Worm (Caenorhabditis elegans) whole organism, late embryonic: ENCODE data around the gene rgs-2.

Experiments used
- K02D7.2 ChIP-seq: sonication (generic microtip); optimal IDR thresholded peaks from 2 replicates; lab custom pipeline; 2017; ENCODE audit warnings: mild to moderate bottlenecking, missing genetic modification characterization, missing compliant biosample characterization
- ahr-1 ChIP-seq: sonication (generic microtip); optimal IDR thresholded peaks from 2 replicates; lab custom pipeline; 2016; ENCODE audit warnings: missing genetic modification characterization, missing compliant biosample characterization
- ama-1 ChIP-seq: fragments of 150-350 bp; optimal IDR thresholded peaks from 2 replicates; lab custom pipeline; 2014
- ceh-18 ChIP-seq: sonication (generic microtip); optimal IDR thresholded peaks from 2 replicates; lab custom pipeline; 2016; ENCODE audit warnings: missing genetic modification characterization, missing compliant biosample characterization
- ceh-19 ChIP-seq: fragments of 200-800 bp; sonication (Bioruptor generic); optimal IDR thresholded peaks from 2 replicates; lab custom pipeline; 2018; ENCODE audit warnings: mild to moderate bottlenecking, missing genetic modification characterization, missing compliant biosample characterization
- ceh-2 ChIP-seq: sonication (generic microtip); optimal IDR thresholded peaks from 2 replicates; lab custom pipeline; 2016; ENCODE audit warnings: missing genotype, missing genetic modification characterization, missing compliant biosample characterization
- ceh-22 ChIP-seq: sonication (generic microtip); optimal IDR thresholded peaks from 2 replicates; lab custom pipeline; 2017; ENCODE audit warnings: missing biosample characterization, missing genetic modification characterization
- ceh-24 ChIP-seq: sonication (generic microtip); optimal IDR thresholded peaks from 2 replicates; lab custom pipeline; 2016; ENCODE audit warnings: mild to moderate bottlenecking, missing genetic modification characterization, missing compliant biosample characterization
- ceh-31 ChIP-seq: sonication (generic microtip); optimal IDR thresholded peaks from 2 replicates; lab custom pipeline; 2016; ENCODE audit warnings: missing genetic modification characterization, missing compliant biosample characterization
- ceh-34 ChIP-seq: sonication (generic microtip); optimal IDR thresholded peaks from 2 replicates; lab custom pipeline; 2016; ENCODE audit warnings: mild to moderate bottlenecking, missing genetic modification characterization, missing compliant biosample characterization
- ceh-45 ChIP-seq: fragments of 200-800 bp; sonication (Bioruptor generic); IDR thresholded peaks from 2 replicates; pipeline ENCODE4 v1.3.6; 2022; ENCODE audit warnings: missing genetic modification reagents, missing genetic modification characterization, missing compliant biosample characterization
- ceh-6 ChIP-seq: fragments of 200-800 bp; sonication (Bioruptor generic); optimal IDR thresholded peaks from 2 replicates; lab custom pipeline; 2018; ENCODE audit warnings: mild to moderate bottlenecking, missing genetic modification characterization, missing compliant biosample characterization
- che-1 ChIP-seq: sonication (generic microtip); optimal IDR thresholded peaks from 2 replicates; lab custom pipeline; 2016; ENCODE audit warnings: mild to moderate bottlenecking, missing genetic modification characterization, missing compliant biosample characterization
- elt-2 ChIP-seq: sonication (generic microtip); optimal IDR thresholded peaks from 2 replicates; lab custom pipeline; 2016; ENCODE audit warnings: missing genetic modification reagents, missing genetic modification characterization, missing compliant biosample characterization
- elt-4 ChIP-seq: sonication (generic microtip); optimal IDR thresholded peaks from 2 replicates; lab custom pipeline; 2016; ENCODE audit warnings: missing genetic modification characterization, missing compliant biosample characterization
- ets-4 ChIP-seq: sonication (generic microtip); optimal IDR thresholded peaks from 2 replicates; lab custom pipeline; 2016; ENCODE audit warnings: missing genetic modification characterization, missing compliant biosample characterization
- fax-1 ChIP-seq: sonication (generic microtip); optimal IDR thresholded peaks from 2 replicates; lab custom pipeline; 2016; ENCODE audit warnings: missing genotype, missing genetic modification characterization, missing compliant biosample characterization
- fkh-10 ChIP-seq: fragments of 150-350 bp; optimal IDR thresholded peaks from 2 replicates; lab custom pipeline; 2014; ENCODE audit warnings: missing biosample characterization, missing genetic modification reagents, missing genetic modification characterization
- fkh-6 ChIP-seq: sonication (generic microtip); optimal IDR thresholded peaks from 2 replicates; lab custom pipeline; 2016; ENCODE audit warnings: missing genetic modification characterization, missing compliant biosample characterization
- gmeb-2 ChIP-seq: sonication (generic microtip); optimal IDR thresholded peaks from 2 replicates; lab custom pipeline; 2016; ENCODE audit warnings: missing genetic modification characterization, inconsistent platforms, missing compliant biosample characterization
- hlh-13 ChIP-seq: fragments of 200-800 bp; sonication (Bioruptor generic); optimal IDR thresholded peaks from 2 replicates; lab custom pipeline; 2018; ENCODE audit warnings: mild to moderate bottlenecking, missing genetic modification characterization, missing compliant biosample characterization
- hlh-15 ChIP-seq: sonication (generic microtip); optimal IDR thresholded peaks from 2 replicates; lab custom pipeline; 2016; ENCODE audit warnings: missing genetic modification characterization, missing compliant biosample characterization
- hlh-30 ChIP-seq: sonication (generic microtip); optimal IDR thresholded peaks from 2 replicates; lab custom pipeline; 2017; ENCODE audit warnings: antibody characterized with exemption, missing genetic modification characterization, missing compliant biosample characterization; ENCODE audit not compliant: insufficient read depth
- hlh-6 ChIP-seq: sonication (generic microtip); optimal IDR thresholded peaks from 2 replicates; lab custom pipeline; 2016; ENCODE audit warnings: missing genotype, missing genetic modification characterization, missing compliant biosample characterization
- madf-2 ChIP-seq: sonication (generic microtip); optimal IDR thresholded peaks from 2 replicates; lab custom pipeline; 2017; ENCODE audit warnings: missing genetic modification characterization, missing compliant biosample characterization
- mec-3 ChIP-seq: sonication (generic microtip); optimal IDR thresholded peaks from 2 replicates; lab custom pipeline; 2016; ENCODE audit warnings: borderline replicate concordance, missing genetic modification characterization, missing compliant biosample characterization
- nhr-232 ChIP-seq: sonication (generic microtip); optimal IDR thresholded peaks from 2 replicates; lab custom pipeline; 2016; ENCODE audit warnings: missing genetic modification characterization, missing compliant biosample characterization
- npax-4 ChIP-seq: sonication (generic microtip); optimal IDR thresholded peaks from 2 replicates; lab custom pipeline; 2016; ENCODE audit warnings: missing genetic modification characterization, missing compliant biosample characterization
- pag-3 ChIP-seq: sonication (generic microtip); optimal IDR thresholded peaks from 2 replicates; lab custom pipeline; 2016; ENCODE audit warnings: missing compliant biosample characterization, missing genetic modification characterization, borderline replicate concordance
- pat-9 ChIP-seq: fragments of 200-800 bp; sonication (Bioruptor generic); optimal IDR thresholded peaks from 2 replicates; lab custom pipeline; 2018; ENCODE audit warnings: mild to moderate bottlenecking, missing genetic modification characterization, moderate library complexity, missing compliant biosample characterization
- pha-2 ChIP-seq: sonication (generic microtip); optimal IDR thresholded peaks from 2 replicates; lab custom pipeline; 2017; ENCODE audit warnings: mild to moderate bottlenecking, missing genetic modification characterization, missing compliant biosample characterization
- pqm-1 ChIP-seq: sonication (generic microtip); optimal IDR thresholded peaks from 2 replicates; lab custom pipeline; 2016; ENCODE audit warnings: missing genetic modification characterization, missing compliant biosample characterization
- ref-2 ChIP-seq: sonication (generic microtip); optimal IDR thresholded peaks from 2 replicates; lab custom pipeline; 2016; ENCODE audit warnings: missing genetic modification characterization, missing compliant biosample characterization
- rnt-1 ChIP-seq: sonication (generic microtip); optimal IDR thresholded peaks from 2 replicates; lab custom pipeline; 2016; ENCODE audit warnings: missing genetic modification characterization, missing compliant biosample characterization
- sdc-2 ChIP-seq: sonication (generic microtip); optimal IDR thresholded peaks from 2 replicates; lab custom pipeline; 2016; ENCODE audit warnings: missing genotype, missing genetic modification characterization, missing compliant biosample characterization
- sox-2 ChIP-seq: fragments of 200-800 bp; sonication (Bioruptor generic); IDR thresholded peaks from 2 replicates; pipeline ENCODE4 v1.3.6; 2022; ENCODE audit warnings: missing genetic modification reagents, missing genetic modification characterization, missing compliant biosample characterization
- syd-9 ChIP-seq: sonication (generic microtip); optimal IDR thresholded peaks from 2 replicates; lab custom pipeline; 2016; ENCODE audit warnings: mild to moderate bottlenecking, missing genetic modification characterization, moderate library complexity, missing compliant biosample characterization
- tbx-2 ChIP-seq: sonication (generic microtip); optimal IDR thresholded peaks from 2 replicates; lab custom pipeline; 2016; ENCODE audit warnings: missing genetic modification characterization, missing compliant biosample characterization
- tbx-7 ChIP-seq: sonication (generic microtip); optimal IDR thresholded peaks from 2 replicates; lab custom pipeline; 2016; ENCODE audit warnings: missing genotype, missing genetic modification characterization, missing compliant biosample characterization
- unc-3 ChIP-seq, 2 experiments: fragments of 200-800 bp in 1 of 2; sonication (Bioruptor generic) in 1 of 2; sonication (generic microtip) in 1 of 2; conservative IDR thresholded peaks in 1 of 2; optimal IDR thresholded peaks in 1 of 2; 2 replicates each; pipeline versions ENCODE4 v1.3.6 to Lab custom; 2016 to 2022; ENCODE audit warnings: missing compliant biosample characterization in 2 of 2, missing genetic modification characterization in 2 of 2, missing genetic modification reagents in 1 of 2
- unc-42 ChIP-seq: sonication (generic microtip); optimal IDR thresholded peaks from 2 replicates; lab custom pipeline; 2016; ENCODE audit warnings: missing genotype, missing genetic modification characterization, missing compliant biosample characterization
- unc-55 ChIP-seq: sonication (generic microtip); optimal IDR thresholded peaks from 2 replicates; lab custom pipeline; 2017; ENCODE audit warnings: missing biosample characterization, missing genetic modification reagents, missing genetic modification characterization
- zip-5 ChIP-seq: sonication (generic microtip); optimal IDR thresholded peaks from 2 replicates; lab custom pipeline; 2016; ENCODE audit warnings: missing genetic modification characterization, missing compliant biosample characterization
- ztf-16 ChIP-seq: sonication (generic microtip); optimal IDR thresholded peaks from 2 replicates; lab custom pipeline; 2017; ENCODE audit warnings: missing genetic modification characterization, missing compliant biosample characterization

Gene rgs-2

ce11 chrX:12755021-12755420 lies 42.6 kb downstream of the rgs-2 start:
- TF ChIP-seq syd-9 (no peak), gmeb-2 (tag; lab: Kevin White, UChicago) (no peak), mec-3 (tag; lab: Kevin White, UChicago) (no peak), ztf-16 (tag; lab: Kevin White, UChicago) (no peak), fkh-10 (no peak), pat-9 (no peak), hlh-13 (no peak), elt-4 (tag; lab: Kevin White, UChicago) (no peak), ceh-24 (tag; lab: Kevin White, UChicago) (no peak), ets-4 (tag; lab: Kevin White, UChicago) (no peak), ceh-18 (no peak), ref-2 (tag; lab: Kevin White, UChicago) (no peak)

- no peak for TF ChIP-seq che-1
- TF ChIP-seq hlh-6 (tag; lab: Kevin White, UChicago), result no peak
- no peak for TF ChIP-seq K02D7.2 (tag; lab: Kevin White, UChicago)
- TF ChIP-seq pqm-1 (tag; lab: Kevin White, UChicago), result no peak
- no peak for TF ChIP-seq ahr-1
- TF ChIP-seq ama-1 (lab: Kevin White, UChicago), result no peak
- TF ChIP-seq tbx-7 (tag; lab: Kevin White, UChicago), result no peak
These were observed 46.6 kb downstream of the rgs-2 start for ce11 chrX:12759010-12759409.

- TF ChIP-seq ama-1 (lab: Kevin White, UChicago) (no peak), elt-2 (tag; lab: Kevin White, UChicago) (peak; percentile 40)
These were observed 47.2 kb downstream of the rgs-2 start for ce11 chrX:12759642-12760041.

- TF ChIP-seq hlh-30 (tag; lab: Kevin White, UChicago) (no peak), rnt-1 (no peak), unc-42 (tag; lab: Kevin White, UChicago) (no peak), unc-3 (GFP tag; conservative IDR thresholded peaks at IDR 0.05; lab: Robert Waterston, UW) (no peak), unc-3 (tag; optimal IDR thresholded peaks at IDR 0.05; lab: Kevin White, UChicago) (no peak), elt-4 (tag; lab: Kevin White, UChicago) (no peak), ceh-45 (GFP tag; lab: Robert Waterston, UW) (no peak), sox-2 (GFP tag; lab: Robert Waterston, UW) (no peak), ceh-2 (tag; lab: Kevin White, UChicago) (no peak), fkh-10 (no peak), madf-2 (tag; lab: Kevin White, UChicago) (no peak), ceh-6 (no peak)
These were observed 48.9 kb downstream of the rgs-2 start for ce11 chrX:12761295-12761775.

- no peak for TF ChIP-seq fax-1 (tag; lab: Kevin White, UChicago)
- TF ChIP-seq ahr-1, result no peak
- TF ChIP-seq zip-5 (tag; lab: Kevin White, UChicago), result no peak
These were observed 49.3 kb downstream of the rgs-2 start, which contains the start of gene cept-1 for ce11 chrX:12761778-12762177. Gene cept-1 (plus strand): TSS chrX:12762078.

- no peak for TF ChIP-seq pat-9
- TF ChIP-seq tbx-2 (tag; lab: Kevin White, UChicago), result no peak
- no peak for TF ChIP-seq nhr-232 (tag; lab: Kevin White, UChicago)
- TF ChIP-seq ceh-2 (tag; lab: Kevin White, UChicago), result no peak
- no peak for TF ChIP-seq K02D7.2 (tag; lab: Kevin White, UChicago)
- no peak for TF ChIP-seq fax-1 (tag; lab: Kevin White, UChicago)
- no peak for TF ChIP-seq hlh-15 (tag; lab: Kevin White, UChicago)
- no peak for TF ChIP-seq ceh-19 (GFP tag; lab: Kevin White, UChicago)
- TF ChIP-seq npax-4 (tag; lab: Kevin White, UChicago), result no peak
- TF ChIP-seq ceh-34 (tag; lab: Kevin White, UChicago), result no peak
- TF ChIP-seq pqm-1 (tag; lab: Kevin White, UChicago), result no peak
- no peak for TF ChIP-seq pag-3 (tag; lab: Kevin White, UChicago)
- no peak for TF ChIP-seq sdc-2 (tag; lab: Kevin White, UChicago)
- no peak for TF ChIP-seq pha-2 (tag; lab: Kevin White, UChicago)
- TF ChIP-seq ceh-31 (tag; lab: Kevin White, UChicago), result no peak
- no peak for TF ChIP-seq ceh-22
- TF ChIP-seq ceh-6, result no peak
- TF ChIP-seq fkh-6 (tag; lab: Kevin White, UChicago), result no peak
- no peak for TF ChIP-seq madf-2 (tag; lab: Kevin White, UChicago)
- no peak for TF ChIP-seq unc-55
- TF ChIP-seq, all 69 proteins: peak for 0
These were observed 51.6 kb downstream of the rgs-2 start for ce11 chrX:12764009-12764408.
